Worm (Caenorhabditis elegans): Measurements from ENCODE around the gene C28H8.7.

The C28H8.7 gene

DNA sequence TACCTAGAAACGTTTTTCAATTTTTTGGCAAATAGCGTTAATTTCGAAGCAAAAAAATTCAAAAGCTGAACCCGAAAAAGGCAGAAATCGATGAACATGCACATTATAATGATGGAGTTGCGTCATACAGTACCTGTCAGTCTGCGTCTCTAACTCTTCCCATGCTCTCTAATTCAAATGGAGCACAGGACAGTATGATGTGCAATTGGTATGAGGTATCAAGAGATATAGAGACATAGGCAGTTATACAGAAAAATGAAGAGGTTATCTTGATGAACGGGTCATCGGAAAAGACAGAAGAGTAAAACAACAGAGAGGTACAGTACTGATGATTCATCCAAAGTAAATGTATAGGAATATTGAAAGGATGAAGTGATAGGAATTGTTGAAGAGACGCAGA is 13.9 kb upstream of the C28H8.7 start:
- TF ChIP-seq tra-1 (GFP tag; IDR thresholded peaks at IDR 0.05): no peak
- TF ChIP-seq madf-5 (GFP tag; IDR thresholded peaks at IDR 0.05): no peak
- TF ChIP-seq Y105C5A.15 (GFP tag; IDR thresholded peaks at IDR 0.05): no peak
- TF ChIP-seq lsy-2 (tag; optimal IDR thresholded peaks at IDR 0.05): peak in 1 of 2 experiments; percentile 58
- no peak for TF ChIP-seq T26A8.4 (GFP tag; IDR thresholded peaks at IDR 0.05)
- TF ChIP-seq zfp-2 (tag; optimal IDR thresholded peaks at IDR 0.05): no peak
- no peak for TF ChIP-seq lin-38 (GFP tag; IDR thresholded peaks at IDR 0.05)
- no peak for TF ChIP-seq lim-7 (GFP tag; IDR thresholded peaks at IDR 0.05)
- TF ChIP-seq ceh-32 (tag; optimal IDR thresholded peaks at IDR 0.05; ENCODE audit: poor library complexity): no peak
- no peak for TF ChIP-seq fkh-10 (GFP tag; optimal IDR thresholded peaks at IDR 0.05)
- peak; percentile 23 for TF ChIP-seq hlh-11 (tag; optimal IDR thresholded peaks at IDR 0.05)
- TF ChIP-seq spr-3 (GFP tag; optimal IDR thresholded peaks at IDR 0.05): no peak
- TF ChIP-seq ZK337.2 (GFP tag; IDR thresholded peaks at IDR 0.05): no peak
- TF ChIP-seq nhr-41 (GFP tag; IDR thresholded peaks at IDR 0.05): no peak
- TF ChIP-seq mdl-1 (tag; optimal IDR thresholded peaks at IDR 0.05): no peak
- no peak for TF ChIP-seq zip-2 (tag; optimal IDR thresholded peaks at IDR 0.05)
- TF ChIP-seq ceh-44 (GFP tag; IDR thresholded peaks at IDR 0.05): no peak
- no peak for TF ChIP-seq lin-1 (GFP tag; IDR thresholded peaks at IDR 0.05)
- TF ChIP-seq ztf-11 (tag; optimal IDR thresholded peaks at IDR 0.05): no peak
- TF ChIP-seq dmd-8 (GFP tag; IDR thresholded peaks at IDR 0.05): no peak
- TF ChIP-seq pha-4 (GFP tag; IDR thresholded peaks at IDR 0.05): no peak
- TF ChIP-seq pha-4 (tag; optimal IDR thresholded peaks at IDR 0.05): peak; percentile 22
- TF ChIP-seq daf-16 (GFP tag; optimal IDR thresholded peaks at IDR 0.05): no peak
- peak; percentile 18 for TF ChIP-seq daf-16 (tag; optimal IDR thresholded peaks at IDR 0.05)
- TF ChIP-seq nhr-6 (tag; optimal IDR thresholded peaks at IDR 0.05): peak; percentile 96
- no peak for TF ChIP-seq gei-8 (GFP tag; optimal IDR thresholded peaks at IDR 0.05)
- TF ChIP-seq ama-1 (optimal IDR thresholded peaks at IDR 0.05): no peak
- TF ChIP-seq F37D6.2 (tag; optimal IDR thresholded peaks at IDR 0.05): no peak
- no peak for TF ChIP-seq vab-7 (GFP tag; IDR thresholded peaks at IDR 0.05)
- TF ChIP-seq dve-1 (tag; optimal IDR thresholded peaks at IDR 0.05; ENCODE audit: insufficient read depth): peak; percentile 52
- TF ChIP-seq Y75B8A.6 (GFP tag; IDR thresholded peaks at IDR 0.05): no peak
- TF ChIP-seq lir-3 (tag; optimal IDR thresholded peaks at IDR 0.05): no peak
- TF ChIP-seq F10B5.3 (tag; optimal IDR thresholded peaks at IDR 0.05): no peak
- no peak for TF ChIP-seq jun-1 (tag; optimal IDR thresholded peaks at IDR 0.05)
- TF ChIP-seq nhr-28 (tag; optimal IDR thresholded peaks at IDR 0.05): peak; percentile 10
- no peak for TF ChIP-seq duxl-1 (tag; optimal IDR thresholded peaks at IDR 0.05; ENCODE audit: poor library complexity)
- no peak for TF ChIP-seq unc-62 (GFP tag; optimal IDR thresholded peaks at IDR 0.05 in 1 of 2)
- TF ChIP-seq unc-62 (tag; optimal IDR thresholded peaks at IDR 0.05): no peak
- TF ChIP-seq ces-1 (GFP tag; optimal IDR thresholded peaks at IDR 0.05): no peak
- peak; percentile 44 for TF ChIP-seq mep-1 (tag; optimal IDR thresholded peaks at IDR 0.05)
- no peak for TF ChIP-seq nhr-76 (tag; optimal IDR thresholded peaks at IDR 0.05)
- no peak for TF ChIP-seq daf-12 (tag; optimal IDR thresholded peaks at IDR 0.05)
- TF ChIP-seq zag-1 (tag; optimal IDR thresholded peaks at IDR 0.05): no peak
- TF ChIP-seq mxl-2 (GFP tag; conservative IDR thresholded peaks at IDR 0.05): no peak
- TF ChIP-seq F49E8.2 (tag; optimal IDR thresholded peaks at IDR 0.05; ENCODE audit: borderline replicate concordance): no peak

Measured in whole organism, L4 larva.